Fruit fly (Drosophila melanogaster) whole organism, embryonic: ENCODE results near the gene Ube3a.
A peak's percentile ranks its signal among the peaks of the same experiment; 100 is the strongest.

ENCODE experiments used
- Atf6 ChIP-seq: fragments of 200-800 bp; sonication (Bioruptor generic); IDR thresholded peaks from 2 replicates; pipeline ENCODE4 v1.3.6; 2022; ENCODE audit warnings: missing biosample characterization, missing genetic modification characterization
- Awh ChIP-seq: fragments of 200-800 bp; sonication (Bioruptor generic); IDR thresholded peaks from 2 replicates; pipeline ENCODE4, ENCODE4 v1.3.6; 2022; ENCODE audit warnings: missing biosample characterization, missing genetic modification characterization
- B-H2 ChIP-seq: fragments of 200-800 bp; sonication (Bioruptor generic); optimal IDR thresholded peaks from 2 replicates; lab custom pipeline; 2018; ENCODE audit warnings: missing biosample characterization, mild to moderate bottlenecking, missing genetic modification characterization
- BtbVII ChIP-seq: fragments of 200-800 bp; sonication (Bioruptor generic); optimal IDR thresholded peaks from 3 replicates; lab custom pipeline; 2017; ENCODE audit warnings: missing biosample characterization, mild to moderate bottlenecking, missing genetic modification characterization
- Bteb2 ChIP-seq: fragments of 200-800 bp; sonication (Bioruptor generic); optimal IDR thresholded peaks from 2 replicates; lab custom pipeline; 2016; ENCODE audit warnings: missing biosample characterization, missing genetic modification characterization
- CG10431 ChIP-seq: fragments of 200-800 bp; sonication (Bioruptor generic); optimal IDR thresholded peaks from 3 replicates; lab custom pipeline; 2018; ENCODE audit warnings: missing biosample characterization, mild to moderate bottlenecking, missing genetic modification characterization
- CG10565 ChIP-seq: fragments of 200-800 bp; sonication (Bioruptor generic); optimal IDR thresholded peaks from 3 replicates; lab custom pipeline; 2016; ENCODE audit warnings: missing biosample characterization, mild to moderate bottlenecking, missing genetic modification characterization
- CG15011 ChIP-seq: fragments of 200-800 bp; sonication (Bioruptor generic); optimal IDR thresholded peaks from 3 replicates; lab custom pipeline; 2018; ENCODE audit warnings: missing biosample characterization, mild to moderate bottlenecking, missing genetic modification characterization
- CG15601 ChIP-seq: fragments of 200-800 bp; sonication (Bioruptor generic); optimal IDR thresholded peaks from 3 replicates; lab custom pipeline; 2019; ENCODE audit warnings: missing biosample characterization, mild to moderate bottlenecking, missing genetic modification characterization, moderate library complexity
- CG15696 ChIP-seq: fragments of 200-800 bp; sonication (Bioruptor generic); optimal IDR thresholded peaks from 2 replicates; lab custom pipeline; 2019; ENCODE audit warnings: missing biosample characterization, mild to moderate bottlenecking, missing genetic modification characterization, moderate library complexity
- CG17385 ChIP-seq: fragments of 200-800 bp; sonication (Bioruptor generic); optimal IDR thresholded peaks from 3 replicates; lab custom pipeline; 2018; ENCODE audit warnings: missing biosample characterization, mild to moderate bottlenecking, missing genetic modification characterization
- CG2199 ChIP-seq: fragments of 200-800 bp; sonication (Bioruptor generic); IDR thresholded peaks from 3 replicates; pipeline ENCODE4 v1.3.6; 2022; ENCODE audit warnings: missing biosample characterization, missing genetic modification characterization
- CG30403 ChIP-seq: fragments of 200-800 bp; sonication (Bioruptor generic); optimal IDR thresholded peaks from 3 replicates; lab custom pipeline; 2016; ENCODE audit warnings: missing biosample characterization, missing genetic modification characterization
- CG34376 ChIP-seq: fragments of 200-800 bp; sonication (Bioruptor generic); optimal IDR thresholded peaks from 2 replicates; lab custom pipeline; 2018; ENCODE audit warnings: missing biosample characterization, mild to moderate bottlenecking, missing genetic modification characterization
- CG34422 ChIP-seq: fragments of 200-800 bp; sonication (Bioruptor generic); IDR thresholded peaks from 3 replicates; pipeline ENCODE4 v1.3.6; 2022; ENCODE audit warnings: missing biosample characterization, missing genetic modification characterization
- CG5180 ChIP-seq: fragments of 200-800 bp; sonication (Bioruptor generic); optimal IDR thresholded peaks from 3 replicates; lab custom pipeline; 2017; ENCODE audit warnings: missing biosample characterization, missing genetic modification characterization, mild to moderate bottlenecking, moderate library complexity, missing genetic modification reagents
- CkIIα-i1 ChIP-seq: fragments of 200-800 bp; sonication (Bioruptor generic); IDR thresholded peaks from 2 replicates; pipeline ENCODE4 v1.3.6; 2022; ENCODE audit warnings: missing biosample characterization, missing genetic modification characterization
- Dll ChIP-seq: fragments of 200-800 bp; sonication (Bioruptor generic); IDR thresholded peaks from 4 replicates; pipeline ENCODE4 v1.3.6; 2022; ENCODE audit warnings: missing biosample characterization, missing genetic modification characterization; ENCODE audit not compliant: partially characterized antibody
- Ets65A ChIP-seq: fragments of 200-800 bp; sonication (Bioruptor generic); peaks from one replicate; lab custom pipeline; 2016; ENCODE audit warnings: missing biosample characterization, missing genetic modification characterization
- GATAe ChIP-seq: fragments of 200-800 bp; sonication (Bioruptor generic); conservative IDR thresholded peaks from 2 replicates; pipeline ENCODE4 v1.3.6; 2022; ENCODE audit warnings: missing biosample characterization, missing genetic modification characterization
- HmgZ ChIP-seq: fragments of 200-800 bp; sonication (Bioruptor generic); optimal IDR thresholded peaks from 2 replicates; lab custom pipeline; 2018; ENCODE audit warnings: missing biosample characterization, mild to moderate bottlenecking, missing genetic modification characterization
- Lim3 ChIP-seq: fragments of 200-800 bp; sonication (Bioruptor generic); IDR thresholded peaks from 2 replicates; pipeline ENCODE4 v1.3.6; 2022; ENCODE audit warnings: missing biosample characterization, missing genetic modification characterization
- MTF-1 ChIP-seq: fragments of 200-800 bp; sonication (Bioruptor generic); optimal IDR thresholded peaks from 2 replicates; lab custom pipeline; 2018; ENCODE audit warnings: missing biosample characterization, mild to moderate bottlenecking, missing genetic modification characterization, borderline replicate concordance
- Max ChIP-seq: fragments of 200-800 bp; sonication (Bioruptor generic); optimal IDR thresholded peaks from 2 replicates; lab custom pipeline; 2016; ENCODE audit warnings: missing biosample characterization, mild to moderate bottlenecking, missing genetic modification characterization
- ase ChIP-seq: fragments of 200-800 bp; sonication (Bioruptor generic); IDR thresholded peaks from 3 replicates; pipeline ENCODE4 v1.3.6; 2022; ENCODE audit warnings: missing biosample characterization, missing genetic modification characterization
- cg ChIP-seq: fragments of 200-800 bp; sonication (Bioruptor generic); optimal IDR thresholded peaks from 3 replicates; lab custom pipeline; 2019; ENCODE audit warnings: missing biosample characterization, mild to moderate bottlenecking, missing genetic modification characterization, moderate library complexity
- chinmo ChIP-seq: fragments of 200-800 bp; sonication (Bioruptor generic); IDR thresholded peaks from 4 replicates; pipeline ENCODE4 v1.3.6; 2022; ENCODE audit warnings: missing biosample characterization, missing genetic modification characterization; ENCODE audit not compliant: partially characterized antibody
- cwo ChIP-seq: fragments of 200-800 bp; sonication (Bioruptor generic); optimal IDR thresholded peaks from 3 replicates; lab custom pipeline; 2017; ENCODE audit warnings: missing biosample characterization, missing genetic modification characterization, mild to moderate bottlenecking, moderate library complexity, missing genetic modification reagents
- danr ChIP-seq: fragments of 200-800 bp; sonication (Bioruptor generic); IDR thresholded peaks from 2 replicates; pipeline ENCODE4 v1.3.6; 2022; ENCODE audit warnings: missing biosample characterization, missing genetic modification characterization
- dati ChIP-seq: fragments of 200-800 bp; sonication (Bioruptor generic); IDR thresholded peaks from 2 replicates; pipeline ENCODE4 v1.3.6; 2022; ENCODE audit warnings: missing biosample characterization, missing genetic modification characterization
- exex ChIP-seq: fragments of 200-800 bp; sonication (Bioruptor generic); optimal IDR thresholded peaks from 4 replicates; lab custom pipeline; 2018; ENCODE audit warnings: missing biosample characterization, mild to moderate bottlenecking, missing genetic modification characterization, moderate library complexity
- ftz-f1 ChIP-seq: fragments of 200-800 bp; sonication (Bioruptor generic); optimal IDR thresholded peaks from 2 replicates; lab custom pipeline; 2016; ENCODE audit warnings: missing biosample characterization, missing genetic modification characterization
- gce ChIP-seq: fragments of 200-800 bp; sonication (Bioruptor generic); IDR thresholded peaks from 3 replicates; pipeline ENCODE4 v1.3.6; 2022; ENCODE audit warnings: missing biosample characterization, missing genetic modification characterization
- gcm2 ChIP-seq: fragments of 200-800 bp; sonication (Bioruptor generic); optimal IDR thresholded peaks from 2 replicates; lab custom pipeline; 2016; ENCODE audit warnings: missing biosample characterization, missing genetic modification characterization
- grn ChIP-seq: fragments of 200-800 bp; sonication (Bioruptor generic); optimal IDR thresholded peaks from 3 replicates; lab custom pipeline; 2017; ENCODE audit warnings: missing biosample characterization, missing genetic modification characterization
- lab ChIP-seq: fragments of 200-800 bp; sonication (Bioruptor generic); optimal IDR thresholded peaks from 3 replicates; lab custom pipeline; 2017; ENCODE audit warnings: missing biosample characterization, missing genetic modification characterization, mild to moderate bottlenecking, moderate library complexity, missing genetic modification reagents
- p53 ChIP-seq: fragments of 200-800 bp; sonication (Bioruptor generic); optimal IDR thresholded peaks from 2 replicates; lab custom pipeline; 2016; ENCODE audit warnings: missing biosample characterization, missing genetic modification characterization
- pb ChIP-seq: fragments of 200-800 bp; sonication (Bioruptor generic); optimal IDR thresholded peaks from 3 replicates; lab custom pipeline; 2016; ENCODE audit warnings: missing biosample characterization, missing genetic modification characterization
- pfk ChIP-seq: fragments of 200-800 bp; sonication (Bioruptor generic); optimal IDR thresholded peaks from 2 replicates; lab custom pipeline; 2018; ENCODE audit warnings: missing biosample characterization, mild to moderate bottlenecking, missing genetic modification characterization, moderate library complexity
- pho ChIP-seq: fragments of 200-800 bp; sonication (Bioruptor generic); optimal IDR thresholded peaks from 2 replicates; lab custom pipeline; 2016; ENCODE audit warnings: missing biosample characterization, missing genetic modification characterization
- pros ChIP-seq: fragments of 200-800 bp; sonication (Bioruptor generic); optimal IDR thresholded peaks from 3 replicates; lab custom pipeline; 2019; ENCODE audit warnings: missing biosample characterization, mild to moderate bottlenecking, missing genetic modification characterization, moderate library complexity
- sd ChIP-seq: fragments of 200-800 bp; sonication (Bioruptor generic); optimal IDR thresholded peaks from 3 replicates; lab custom pipeline; 2018; ENCODE audit warnings: missing biosample characterization, mild to moderate bottlenecking, missing genetic modification characterization, moderate library complexity
- sens ChIP-seq: fragments of 200-800 bp; sonication (Bioruptor generic); peaks from one replicate; lab custom pipeline; 2016; ENCODE audit warnings: missing biosample characterization, missing genetic modification characterization
- slou ChIP-seq: fragments of 200-800 bp; sonication (Bioruptor generic); optimal IDR thresholded peaks from 3 replicates; lab custom pipeline; 2016; ENCODE audit warnings: missing biosample characterization, missing genetic modification characterization
- sob ChIP-seq: fragments of 200-800 bp; sonication (Bioruptor generic); IDR thresholded peaks from 2 replicates; pipeline ENCODE4 v1.3.6; 2022; ENCODE audit warnings: missing biosample characterization, missing genetic modification characterization
- sqz ChIP-seq: fragments of 200-800 bp; sonication (Bioruptor generic); optimal IDR thresholded peaks from 3 replicates; lab custom pipeline; 2018; ENCODE audit warnings: missing biosample characterization, mild to moderate bottlenecking, missing genetic modification characterization
- sug ChIP-seq: fragments of 200-800 bp; optimal IDR thresholded peaks from 2 replicates; lab custom pipeline; 2019; ENCODE audit warnings: missing biosample characterization, mild to moderate bottlenecking, missing genetic modification characterization, moderate library complexity
- tgo ChIP-seq: fragments of 200-800 bp; sonication (Bioruptor generic); IDR thresholded peaks from 3 replicates; pipeline ENCODE4 v1.3.6; 2022; ENCODE audit warnings: missing biosample characterization, missing genetic modification characterization
- tll ChIP-seq, 2 experiments: fragments of 200-800 bp in 1 of 2; fragments of >200 bp in 1 of 2; sonication (Bioruptor generic) in 1 of 2; optimal IDR thresholded peaks; 2 replicates each; lab custom pipeline; 2017 to 2019; ENCODE audit warnings: missing biosample characterization in 2 of 2, missing genetic modification characterization in 2 of 2, mild to moderate bottlenecking in 1 of 2, moderate library complexity in 1 of 2
- vvl ChIP-seq: fragments of 200-800 bp; sonication (Bioruptor generic); IDR thresholded peaks from 2 replicates; pipeline ENCODE4 v1.3.6; 2022; ENCODE audit warnings: missing biosample characterization, missing genetic modification characterization
- zen ChIP-seq: fragments of 200-800 bp; sonication (Bioruptor generic); optimal IDR thresholded peaks from 3 replicates; lab custom pipeline; 2018; ENCODE audit warnings: missing biosample characterization, mild to moderate bottlenecking, missing genetic modification characterization, moderate library complexity

Ube3a gene

dm6 chr3L:11241949-11242348, 31.6 kb upstream of the Ube3a start (continued):
- TF ChIP-seq pb (no peak), Atf6 (GFP tag; lab: Robert Waterston, UW) (no peak), CG30403 (GFP tag; lab: Kevin White, UChicago) (no peak), CG17385 (GFP tag; lab: Kevin White, UChicago) (peak; percentile 31), dati (GFP tag; lab: Robert Waterston, UW) (no peak), Ets65A (GFP tag; lab: Kevin White, UChicago) (no peak), Awh (GFP tag; lab: Robert Waterston, UW) (0 out of 2 replicates have a peak, but pooled peaks have one; percentile 33), CG10431 (GFP tag; lab: Kevin White, UChicago) (no peak), tll (GFP tag; optimal IDR thresholded peaks at IDR 0.05; lab: Kevin White, UChicago) (no peak), zen (peak; percentile 5), Dll (GFP tag; lab: Robert Waterston, UW) (no peak), CG10565 (no peak), ftz-f1 (no peak), pho (no peak), CkIIα-i1 (GFP tag; lab: Robert Waterston, UW) (no peak), lab (GFP tag; lab: Kevin White, UChicago) (peak; percentile 5), p53 (GFP tag; lab: Kevin White, UChicago) (no peak), CG34422 (GFP tag; lab: Robert Waterston, UW) (no peak), CG15011 (GFP tag; lab: Kevin White, UChicago) (no peak), danr (GFP tag; lab: Robert Waterston, UW) (no peak), Bteb2 (GFP tag; lab: Kevin White, UChicago) (no peak), tgo (no peak), CG15601 (tag; lab: Kevin White, UChicago) (no peak), CG15696 (no peak), ase (GFP tag; lab: Robert Waterston, UW) (no peak), Max (no peak), sqz (GFP tag; lab: Kevin White, UChicago) (no peak)

DNA sequence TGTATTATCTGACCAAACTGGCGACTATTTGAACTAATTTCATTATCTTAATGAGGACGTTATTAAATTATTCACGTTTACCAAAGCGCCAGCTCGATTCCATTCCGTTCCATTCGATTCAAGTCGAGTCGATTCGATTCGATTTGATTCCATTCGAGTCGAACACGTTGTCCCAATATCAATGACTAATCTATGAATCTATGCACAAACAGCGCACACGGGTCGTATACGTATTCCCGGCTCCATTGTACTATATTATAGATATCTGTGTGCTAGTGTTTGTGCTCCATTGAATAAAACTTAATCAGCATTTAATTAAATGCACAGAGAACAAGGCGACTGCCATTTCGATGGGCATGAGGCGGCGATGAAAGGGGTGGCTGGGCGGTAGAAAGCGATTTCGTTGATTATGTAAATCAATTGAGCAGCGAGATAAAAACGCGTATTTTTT, 28.8 kb upstream of the Ube3a start:
- TF ChIP-seq lab (GFP tag; lab: Kevin White, UChicago) (peak; percentile 49), CG15601 (tag; lab: Kevin White, UChicago) (peak; percentile 16), MTF-1 (GFP tag; lab: Kevin White, UChicago) (no peak), BtbVII (GFP tag; lab: Kevin White, UChicago) (peak; percentile 12), CG5180 (peak; percentile 64), vvl (GFP tag; lab: Robert Waterston, UW) (peak; percentile 56), cg (peak; percentile 31), sens (peak; percentile 1), slou (GFP tag; lab: Kevin White, UChicago) (no peak), CG2199 (GFP tag; lab: Robert Waterston, UW) (peak; percentile 73; the same call in 1 of the 3 replicates), Lim3 (GFP tag; lab: Robert Waterston, UW) (peak; percentile 33; the same call in 1 of the 2 replicates), B-H2 (GFP tag; lab: Kevin White, UChicago) (no peak), pros (GFP tag; lab: Kevin White, UChicago) (no peak), GATAe (GFP tag; lab: Robert Waterston, UW) (0 out of 2 replicates have a peak, but pooled peaks have one; percentile 26), exex (tag; lab: Kevin White, UChicago) (peak; percentile 99), chinmo (GFP tag; lab: Robert Waterston, UW) (peak; percentile 88; the same call in 3 of the 4 replicates), sug (tag; lab: Kevin White, UChicago) (peak; percentile 70), sd (tag; lab: Kevin White, UChicago) (peak; percentile 16), CG34376 (GFP tag; lab: Kevin White, UChicago) (peak; percentile 16), pfk (GFP tag; lab: Kevin White, UChicago) (peak; percentile 91), grn (peak; percentile 77), HmgZ (peak; percentile 14), gcm2 (no peak), cwo (peak; percentile 78), gce (GFP tag; lab: Robert Waterston, UW) (0 out of 3 replicates have a peak, but pooled peaks have one; percentile 38), sob (GFP tag; lab: Robert Waterston, UW) (peak; percentile 28; the same call in 1 of the 2 replicates)
